Fruit fly (Drosophila melanogaster) whole organism, embryonic: ENCODE results near the gene CG10147.
A peak's percentile ranks its signal among the peaks of the same experiment; 100 is the strongest.

Experiments
- ATbp ChIP-seq: fragments of 200-800 bp; sonication (Bioruptor generic); optimal IDR thresholded peaks from 2 replicates; lab custom pipeline; 2017; ENCODE audit warnings: missing biosample characterization, mild to moderate bottlenecking, missing genetic modification characterization, missing genetic modification reagents
- CG10462 ChIP-seq: fragments of 200-800 bp; sonication (Bioruptor generic); optimal IDR thresholded peaks from 2 replicates; lab custom pipeline; 2016; ENCODE audit warnings: missing biosample characterization, missing genetic modification characterization
- CG11696 ChIP-seq: fragments of 200-800 bp; sonication (Bioruptor generic); IDR thresholded peaks from 2 replicates; pipeline ENCODE4 v1.3.6; 2022; ENCODE audit warnings: missing biosample characterization, missing genetic modification characterization
- CG1233 ChIP-seq: fragments of 200-800 bp; sonication (Bioruptor generic); optimal IDR thresholded peaks from 4 replicates; lab custom pipeline; 2018; ENCODE audit warnings: missing biosample characterization, mild to moderate bottlenecking, missing genetic modification characterization
- CG13624 ChIP-seq: fragments of 200-800 bp; sonication (Bioruptor generic); optimal IDR thresholded peaks from 2 replicates; lab custom pipeline; 2016; ENCODE audit warnings: missing biosample characterization, missing genetic modification characterization
- CG17361 ChIP-seq: fragments of 200-800 bp; sonication (Bioruptor generic); IDR thresholded peaks from 3 replicates; pipeline ENCODE4 v1.3.6; 2022; ENCODE audit warnings: missing biosample characterization, missing genetic modification characterization
- CG2712 ChIP-seq: fragments of 200-800 bp; optimal IDR thresholded peaks from 3 replicates; lab custom pipeline; 2019; ENCODE audit warnings: missing biosample characterization, mild to moderate bottlenecking, missing genetic modification characterization, moderate library complexity
- CG2889 ChIP-seq: fragments of 200-800 bp; sonication (Bioruptor generic); IDR thresholded peaks from 3 replicates; pipeline ENCODE4 v1.3.6; 2022; ENCODE audit warnings: missing biosample characterization, missing genetic modification characterization
- CG42726 ChIP-seq: fragments of 200-800 bp; sonication (Bioruptor generic); IDR thresholded peaks from 2 replicates; pipeline ENCODE4 v1.3.6; 2022; ENCODE audit warnings: missing biosample characterization, missing genetic modification characterization; ENCODE audit not compliant: partially characterized antibody
- CG4730 ChIP-seq: fragments of 200-800 bp; sonication (Bioruptor generic); IDR thresholded peaks from 2 replicates; pipeline ENCODE4 v1.3.6; 2022; ENCODE audit warnings: missing biosample characterization, missing genetic modification characterization
- CG4820 ChIP-seq: fragments of 200-800 bp; sonication (Bioruptor generic); optimal IDR thresholded peaks from 3 replicates; lab custom pipeline; 2016; ENCODE audit warnings: missing biosample characterization, missing genetic modification characterization
- CG5245 ChIP-seq: fragments of 200-800 bp; sonication (Bioruptor generic); optimal IDR thresholded peaks from 3 replicates; lab custom pipeline; 2016; ENCODE audit warnings: missing biosample characterization, missing genetic modification characterization
- CG5953 ChIP-seq: fragments of 200-800 bp; sonication (Bioruptor generic); IDR thresholded peaks from 2 replicates; pipeline ENCODE4 v1.3.6; 2022; ENCODE audit warnings: missing biosample characterization, missing genetic modification characterization
- CG6689 ChIP-seq: fragments of 200-800 bp; sonication (Bioruptor generic); IDR thresholded peaks from 2 replicates; pipeline ENCODE4 v1.3.6; 2022; ENCODE audit warnings: missing biosample characterization, missing genetic modification characterization
- CG6854 ChIP-seq: fragments of 200-800 bp; sonication (Bioruptor generic); optimal IDR thresholded peaks from 3 replicates; lab custom pipeline; 2017; ENCODE audit warnings: missing biosample characterization, mild to moderate bottlenecking, missing genetic modification characterization
- CG7963 ChIP-seq: fragments of 200-800 bp; sonication (Bioruptor generic); IDR thresholded peaks from 3 replicates; pipeline ENCODE4 v1.3.6; 2022; ENCODE audit warnings: missing biosample characterization, missing genetic modification characterization; ENCODE audit not compliant: partially characterized antibody
- D ChIP-seq, 2 experiments: fragments of 200-800 bp in 1 of 2; fragments of >200 bp in 1 of 2; sonication (Bioruptor generic) in 1 of 2; optimal IDR thresholded peaks; 2 replicates in 1 of 2; 3 replicates in 1 of 2; lab custom pipeline; 2017; ENCODE audit warnings: mild to moderate bottlenecking in 1 of 2, missing biosample characterization in 1 of 2, missing genetic modification characterization in 1 of 2, missing genetic modification reagents in 1 of 2
- Gug ChIP-seq: fragments of 200-800 bp; sonication (Bioruptor generic); IDR thresholded peaks from 4 replicates; pipeline ENCODE4 v1.3.6; 2022; ENCODE audit warnings: missing biosample characterization, missing genetic modification characterization
- HLH3B ChIP-seq: fragments of 200-800 bp; sonication (Bioruptor generic); IDR thresholded peaks from 2 replicates; pipeline ENCODE4 v1.3.6; 2022; ENCODE audit warnings: missing biosample characterization, missing genetic modification characterization
- Hey ChIP-seq: fragments of 200-800 bp; sonication (Bioruptor generic); optimal IDR thresholded peaks from 3 replicates; lab custom pipeline; 2018; ENCODE audit warnings: missing biosample characterization, mild to moderate bottlenecking, missing genetic modification characterization
- HmgZ ChIP-seq: fragments of 200-800 bp; sonication (Bioruptor generic); optimal IDR thresholded peaks from 2 replicates; lab custom pipeline; 2018; ENCODE audit warnings: missing biosample characterization, mild to moderate bottlenecking, missing genetic modification characterization
- Hr78 ChIP-seq, 2 experiments: fragments of 200-800 bp in 1 of 2; fragments of >200 bp in 1 of 2; sonication (Bioruptor generic) in 1 of 2; optimal IDR thresholded peaks; 2 replicates each; lab custom pipeline; 2017 to 2019; ENCODE audit warnings: missing biosample characterization in 2 of 2, missing genetic modification characterization in 2 of 2, mild to moderate bottlenecking in 1 of 2, moderate library complexity in 1 of 2
- Hsf ChIP-seq: fragments of 200-800 bp; sonication (Bioruptor generic); optimal IDR thresholded peaks from 3 replicates; lab custom pipeline; 2016; ENCODE audit warnings: missing biosample characterization, missing genetic modification characterization
- NC2β ChIP-seq: fragments of 200-800 bp; sonication (Bioruptor generic); optimal IDR thresholded peaks from 2 replicates; lab custom pipeline; 2016; ENCODE audit warnings: missing biosample characterization, missing genetic modification characterization
- Nf-YC ChIP-seq: fragments of 200-800 bp; optimal IDR thresholded peaks from 3 replicates; lab custom pipeline; 2019; ENCODE audit warnings: missing biosample characterization, mild to moderate bottlenecking, missing genetic modification characterization, moderate library complexity
- Ravus ChIP-seq: fragments of 200-800 bp; sonication (Bioruptor generic); IDR thresholded peaks from 2 replicates; pipeline ENCODE4 v1.3.6; 2022; ENCODE audit warnings: missing biosample characterization, missing genetic modification characterization
- Rfx ChIP-seq: fragments of 200-800 bp; sonication (Bioruptor generic); IDR thresholded peaks from 2 replicates; pipeline ENCODE4 v1.3.6; 2022; ENCODE audit warnings: missing biosample characterization, missing genetic modification characterization
- Spps ChIP-seq: fragments of 200-800 bp; sonication (Bioruptor generic); optimal IDR thresholded peaks from 2 replicates; lab custom pipeline; 2018; ENCODE audit warnings: missing biosample characterization, mild to moderate bottlenecking, missing genetic modification characterization
- ash1 ChIP-seq: fragments of 200-800 bp; sonication (Bioruptor generic); optimal IDR thresholded peaks from 2 replicates; lab custom pipeline; 2018; ENCODE audit warnings: missing biosample characterization, mild to moderate bottlenecking, missing genetic modification characterization
- bbx ChIP-seq: fragments of 200-800 bp; sonication (Bioruptor generic); IDR thresholded peaks from 2 replicates; pipeline ENCODE4 v1.3.6; 2022; ENCODE audit warnings: missing biosample characterization, missing genetic modification characterization; ENCODE audit not compliant: partially characterized antibody
- chinmo ChIP-seq: fragments of 200-800 bp; sonication (Bioruptor generic); IDR thresholded peaks from 4 replicates; pipeline ENCODE4 v1.3.6; 2022; ENCODE audit warnings: missing biosample characterization, missing genetic modification characterization; ENCODE audit not compliant: partially characterized antibody
- dmrt99B ChIP-seq: fragments of 200-800 bp; sonication (Bioruptor generic); optimal IDR thresholded peaks from 2 replicates; lab custom pipeline; 2018; ENCODE audit warnings: missing biosample characterization, mild to moderate bottlenecking, missing genetic modification characterization, moderate library complexity
- emc ChIP-seq: fragments of 200-800 bp; sonication (Bioruptor generic); optimal IDR thresholded peaks from 2 replicates; lab custom pipeline; 2016; ENCODE audit warnings: missing biosample characterization, missing genetic modification characterization
- eyg ChIP-seq: fragments of 200-800 bp; sonication (Bioruptor generic); optimal IDR thresholded peaks from 3 replicates; lab custom pipeline; 2016; ENCODE audit warnings: missing biosample characterization, missing genetic modification characterization
- fd3F ChIP-seq: fragments of 200-800 bp; sonication (Bioruptor generic); optimal IDR thresholded peaks from 2 replicates; lab custom pipeline; 2018; ENCODE audit warnings: missing biosample characterization, mild to moderate bottlenecking, missing genetic modification characterization, moderate library complexity
- fd96Cb ChIP-seq: fragments of 200-800 bp; sonication (Bioruptor generic); optimal IDR thresholded peaks from 2 replicates; lab custom pipeline; 2018; ENCODE audit warnings: missing biosample characterization, mild to moderate bottlenecking, missing genetic modification characterization, moderate library complexity
- grn ChIP-seq: fragments of 200-800 bp; sonication (Bioruptor generic); optimal IDR thresholded peaks from 3 replicates; lab custom pipeline; 2017; ENCODE audit warnings: missing biosample characterization, missing genetic modification characterization
- kni ChIP-seq: fragments of 200-800 bp; sonication (Bioruptor generic); optimal IDR thresholded peaks from 3 replicates; lab custom pipeline; 2017; ENCODE audit warnings: mild to moderate bottlenecking, missing biosample characterization, missing genetic modification reagents, missing genetic modification characterization
- mirr ChIP-seq: fragments of 200-800 bp; sonication (Bioruptor generic); optimal IDR thresholded peaks from 3 replicates; lab custom pipeline; 2018; ENCODE audit warnings: missing biosample characterization, mild to moderate bottlenecking, missing genetic modification characterization
- nom ChIP-seq: fragments of 200-800 bp; sonication (Bioruptor generic); optimal IDR thresholded peaks from 2 replicates; lab custom pipeline; 2017; ENCODE audit warnings: missing biosample characterization, missing genetic modification characterization, mild to moderate bottlenecking, moderate library complexity, missing genetic modification reagents
- p53 ChIP-seq: fragments of 200-800 bp; sonication (Bioruptor generic); optimal IDR thresholded peaks from 2 replicates; lab custom pipeline; 2016; ENCODE audit warnings: missing biosample characterization, missing genetic modification characterization
- pita ChIP-seq: fragments of 200-800 bp; sonication (Bioruptor generic); optimal IDR thresholded peaks from 2 replicates; lab custom pipeline; 2017; ENCODE audit warnings: missing biosample characterization, mild to moderate bottlenecking, missing genetic modification characterization
- pnt ChIP-seq: fragments of 200-800 bp; sonication (Bioruptor generic); optimal IDR thresholded peaks from 3 replicates; lab custom pipeline; 2016; ENCODE audit warnings: missing biosample characterization, missing genetic modification characterization
- sd ChIP-seq: fragments of 200-800 bp; sonication (Bioruptor generic); optimal IDR thresholded peaks from 3 replicates; lab custom pipeline; 2018; ENCODE audit warnings: missing biosample characterization, mild to moderate bottlenecking, missing genetic modification characterization, moderate library complexity
- sens ChIP-seq: fragments of 200-800 bp; sonication (Bioruptor generic); peaks from one replicate; lab custom pipeline; 2016; ENCODE audit warnings: missing biosample characterization, missing genetic modification characterization
- stwl ChIP-seq: fragments of 200-800 bp; sonication (Bioruptor generic); optimal IDR thresholded peaks from 3 replicates; lab custom pipeline; 2018; ENCODE audit warnings: missing biosample characterization, mild to moderate bottlenecking, missing genetic modification characterization, moderate library complexity
- tap ChIP-seq: fragments of 200-800 bp; optimal IDR thresholded peaks from 3 replicates; lab custom pipeline; 2019; ENCODE audit warnings: missing biosample characterization, mild to moderate bottlenecking, missing genetic modification characterization, moderate library complexity
- tna ChIP-seq: fragments of 200-800 bp; sonication (Bioruptor generic); IDR thresholded peaks from 2 replicates; pipeline ENCODE4 v1.3.6; 2022; ENCODE audit warnings: missing biosample characterization, missing genetic modification characterization; ENCODE audit not compliant: partially characterized antibody
- vfl ChIP-seq: fragments of 200-800 bp; sonication (Bioruptor generic); optimal IDR thresholded peaks from 2 replicates; lab custom pipeline; 2016; ENCODE audit warnings: missing biosample characterization, missing genetic modification characterization
- zfh1 ChIP-seq: fragments of 200-800 bp; sonication (Bioruptor generic); IDR thresholded peaks from 3 replicates; pipeline ENCODE4 v1.3.6; 2022; ENCODE audit warnings: missing biosample characterization, missing genetic modification characterization

Gene CG10147

dm6 chr3L:6498602-6499001 is 10.4 kb upstream of the CG10147 start (continued):
- no peak for TF ChIP-seq CG2889 (GFP tag; lab: Robert Waterston, UW)
- no peak for TF ChIP-seq dmrt99B (tag; lab: Kevin White, UChicago)
- TF ChIP-seq CG11696 (GFP tag; lab: Robert Waterston, UW): no peak
- TF ChIP-seq CG6689 (GFP tag; lab: Robert Waterston, UW): no peak
- TF ChIP-seq HmgZ (tag; lab: Kevin White, UChicago): no peak
- TF ChIP-seq CG4820: no peak
- TF ChIP-seq CG42726 (GFP tag; lab: Robert Waterston, UW): no peak
- no peak for TF ChIP-seq Ravus (GFP tag; lab: Robert Waterston, UW)
- TF ChIP-seq Hsf (GFP tag; lab: Kevin White, UChicago): no peak
- TF ChIP-seq nom: no peak
- no peak for TF ChIP-seq emc
- TF ChIP-seq, all 482 proteins: peak for 25

- TF ChIP-seq CG13624 (GFP tag; lab: Kevin White, UChicago): no peak
- no peak for TF ChIP-seq tna
- TF ChIP-seq grn (GFP tag; lab: Kevin White, UChicago): peak; percentile 38
- 0 out of 4 replicates have a peak, but pooled peaks have one; percentile 31 for TF ChIP-seq chinmo (GFP tag; lab: Robert Waterston, UW)
- TF ChIP-seq CG2712: no peak
- no peak for TF ChIP-seq CG1233
- no peak for TF ChIP-seq Hey (tag; lab: Kevin White, UChicago)
- no peak for TF ChIP-seq tap (tag; lab: Kevin White, UChicago)
- TF ChIP-seq ash1 (GFP tag; lab: Kevin White, UChicago): no peak
- no peak for TF ChIP-seq Hr78 (GFP tag; optimal IDR thresholded peaks at IDR 0.05; lab: Kevin White, UChicago)
- no peak for TF ChIP-seq Nf-YC
- no peak for TF ChIP-seq CG10462 (GFP tag; lab: Kevin White, UChicago)
- TF ChIP-seq zfh1: no peak
- TF ChIP-seq sens (GFP tag; lab: Kevin White, UChicago): peak; percentile 23
- TF ChIP-seq Rfx (GFP tag; lab: Robert Waterston, UW): no peak
- TF ChIP-seq CG7963 (GFP tag; lab: Robert Waterston, UW): no peak
- no peak for TF ChIP-seq CG6854 (GFP tag; lab: Kevin White, UChicago)
- TF ChIP-seq HLH3B (GFP tag; lab: Robert Waterston, UW): no peak
- peak; percentile 97 for TF ChIP-seq sd
- no peak for TF ChIP-seq fd3F
- TF ChIP-seq kni: peak; percentile 18
- TF ChIP-seq vfl (GFP tag; lab: Kevin White, UChicago): no peak
- no peak for TF ChIP-seq D (optimal IDR thresholded peaks at IDR 0.05; lab: Kevin White, UChicago)
- TF ChIP-seq D (GFP tag; optimal IDR thresholded peaks at IDR 0.05; lab: Kevin White, UChicago): no peak
- no peak for TF ChIP-seq CG5245 (GFP tag; lab: Kevin White, UChicago)
- TF ChIP-seq pita (GFP tag; lab: Kevin White, UChicago): no peak
- no peak for TF ChIP-seq CG17361 (GFP tag; lab: Robert Waterston, UW)
- no peak for TF ChIP-seq CG4730
- no peak for TF ChIP-seq pnt (GFP tag; lab: Kevin White, UChicago)
- TF ChIP-seq mirr: no peak
- TF ChIP-seq NC2β (GFP tag; lab: Kevin White, UChicago): no peak
- TF ChIP-seq bbx (GFP tag; lab: Robert Waterston, UW): no peak
- TF ChIP-seq CG5953 (GFP tag; lab: Robert Waterston, UW): no peak
- TF ChIP-seq ATbp: no peak
- no peak for TF ChIP-seq p53 (GFP tag; lab: Kevin White, UChicago)
- TF ChIP-seq stwl (tag; lab: Kevin White, UChicago): no peak
- no peak for TF ChIP-seq eyg
- no peak for TF ChIP-seq Gug (GFP tag; lab: Robert Waterston, UW)
- no peak for TF ChIP-seq Spps
- no peak for TF ChIP-seq fd96Cb
Measured at dm6 chr3L:6497990-6498389, 9.8 kb upstream of the CG10147 start.
